Worm (Caenorhabditis elegans): Measurements from ENCODE around the gene F53A3.1.

ce11 chrIII:1951388-1951787 is 8.0 kb upstream of the F53A3.1 start, which contains the start of gene F53A3.7:
- TF ChIP-seq ztf-1 (GFP tag; conservative IDR thresholded peaks at IDR 0.05) (no peak), nhr-11 (tag; optimal IDR thresholded peaks at IDR 0.05) (no peak), elt-3 (tag; optimal IDR thresholded peaks at IDR 0.05) (no peak), nhr-23 (tag; optimal IDR thresholded peaks at IDR 0.05) (no peak), nhr-25 (tag; optimal IDR thresholded peaks at IDR 0.05) (no peak), snpc-4 (tag; optimal IDR thresholded peaks at IDR 0.05) (no peak), skn-1 (tag; optimal IDR thresholded peaks at IDR 0.05) (no peak), sma-3 (GFP tag; optimal IDR thresholded peaks at IDR 0.05) (no peak)
